Worm (Caenorhabditis elegans): ENCODE results near the gene cnp-3.

cnp-3 gene

ce11 chrX:17115089-17115488, 22.8 kb downstream of the cnp-3 start, which contains the start of gene lido-6:
lido-6 (minus strand) TSS chrX:17115189.
- TF ChIP-seq athp-1 (tag; optimal IDR thresholded peaks at IDR 0.05), result no peak
- no peak for TF ChIP-seq unc-62 (GFP tag; optimal IDR thresholded peaks at IDR 0.05)
- TF ChIP-seq efl-1 (GFP tag; optimal IDR thresholded peaks at IDR 0.05), result no peak
- TF ChIP-seq dpff-1 (tag; optimal IDR thresholded peaks at IDR 0.05), result no peak
- TF ChIP-seq F23B12.7 (tag; optimal IDR thresholded peaks at IDR 0.05; ENCODE audit: insufficient read depth), result no peak
- TF ChIP-seq lin-54 (GFP tag; optimal IDR thresholded peaks at IDR 0.05), result no peak
- no peak for TF ChIP-seq sptf-2 (GFP tag; optimal IDR thresholded peaks at IDR 0.05)
- TF ChIP-seq bed-1 (GFP tag; IDR thresholded peaks at IDR 0.05), result no peak
- no peak for TF ChIP-seq ama-1 (optimal IDR thresholded peaks at IDR 0.05)
- TF ChIP-seq ama-1 (GFP tag; optimal IDR thresholded peaks at IDR 0.05), result no peak
- TF ChIP-seq ceh-79 (tag; optimal IDR thresholded peaks at IDR 0.05), result no peak
- no peak for TF ChIP-seq ztf-18 (tag; optimal IDR thresholded peaks at IDR 0.05)
- TF ChIP-seq pha-4 (tag; optimal IDR thresholded peaks at IDR 0.05), result no peak
- TF ChIP-seq ceh-27 (GFP tag; optimal IDR thresholded peaks at IDR 0.05), result no peak
- no peak for TF ChIP-seq ZK185.1 (tag; optimal IDR thresholded peaks at IDR 0.05; ENCODE audit: poor library complexity, severe bottlenecking)
- TF ChIP-seq rec-8 (tag; optimal IDR thresholded peaks at IDR 0.05), result no peak
- no peak for TF ChIP-seq ceh-100 (GFP tag; IDR thresholded peaks at IDR 0.05)
- no peak for TF ChIP-seq Y53G8AR.9 (GFP tag; conservative IDR thresholded peaks at IDR 0.05)
- TF ChIP-seq ekl-4 (GFP tag; IDR thresholded peaks at IDR 0.05), result no peak

DNA sequence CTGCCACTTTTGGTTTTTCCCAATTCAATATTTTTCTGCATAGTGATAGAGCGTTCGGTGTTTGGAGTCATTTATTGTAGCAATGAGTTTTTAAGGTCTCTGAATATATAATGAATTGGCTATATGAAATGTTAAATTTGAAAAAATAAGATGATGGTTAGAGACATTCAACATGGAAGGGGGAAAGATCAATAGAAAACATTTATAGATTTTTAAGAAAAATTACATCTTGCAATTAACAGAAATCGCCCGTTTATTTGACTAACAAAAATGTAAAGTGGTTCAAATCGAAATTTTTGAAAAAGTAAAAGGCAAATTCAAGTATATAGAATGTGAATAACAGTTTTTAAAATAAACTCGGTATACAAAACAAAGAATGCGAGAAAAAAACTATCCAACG, 27.4 kb downstream of the cnp-3 start, which contains the start of gene lido-5:
lido-5 (minus strand) TSS at position 101 of the 400 bp plus-strand sequence.
- TF ChIP-seq T07F8.4 (tag; optimal IDR thresholded peaks at IDR 0.05) (no peak), ets-4 (GFP tag; optimal IDR thresholded peaks at IDR 0.05) (no peak), F57A8.1 (GFP tag; optimal IDR thresholded peaks at IDR 0.05) (no peak), ztf-22 (GFP tag; optimal IDR thresholded peaks at IDR 0.05) (no peak), C06A6.2 (GFP tag; conservative IDR thresholded peaks at IDR 0.05) (no peak), nfyb-1 (GFP tag; IDR thresholded peaks at IDR 0.05) (no peak), snpc-4 (GFP tag; optimal IDR thresholded peaks at IDR 0.05) (no peak), snpc-4 (tag; optimal IDR thresholded peaks at IDR 0.05) (no peak), rcor-1 (GFP tag; IDR thresholded peaks at IDR 0.05) (no peak), aptf-3 (GFP tag; IDR thresholded peaks at IDR 0.05) (no peak), unc-62 (GFP tag; optimal IDR thresholded peaks at IDR 0.05) (no peak), lsl-1 (GFP tag; optimal IDR thresholded peaks at IDR 0.05) (no peak), K11D2.4 (GFP tag; IDR thresholded peaks at IDR 0.05) (no peak), T26A5.8 (tag; optimal IDR thresholded peaks at IDR 0.05) (no peak), somi-1 (GFP tag; optimal IDR thresholded peaks at IDR 0.05) (no peak), F10E7.11 (tag; optimal IDR thresholded peaks at IDR 0.05) (no peak), F52B5.7 (tag; optimal IDR thresholded peaks at IDR 0.05) (no peak), rec-8 (tag; optimal IDR thresholded peaks at IDR 0.05) (no peak), Y53F4B.3 (GFP tag; IDR thresholded peaks at IDR 0.05) (no peak), snpc-3.4 (tag; optimal IDR thresholded peaks at IDR 0.05) (no peak), F33H1.4 (GFP tag; IDR thresholded peaks at IDR 0.05) (no peak)

DNA sequence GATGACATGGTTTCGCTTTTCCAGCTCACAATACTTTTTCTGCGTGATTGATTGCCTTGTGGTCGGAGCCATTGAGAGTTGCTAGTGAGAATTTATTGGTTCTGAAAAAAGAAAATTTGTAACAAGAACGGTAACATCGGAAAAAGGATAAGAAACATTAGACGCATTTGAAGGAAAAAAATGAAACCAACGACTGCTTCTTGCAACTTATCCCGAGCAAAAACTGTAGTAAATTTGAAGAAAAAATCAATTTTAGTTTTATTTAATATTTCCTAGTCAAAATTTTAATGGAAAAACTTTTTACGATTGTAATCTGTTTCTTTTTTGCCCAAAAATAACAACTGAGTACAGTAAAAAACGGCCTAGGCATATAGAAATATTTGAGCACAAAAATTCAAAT, 30.2 kb downstream of the cnp-3 start, which contains the start of gene lido-4:
lido-4 (minus strand) TSS at position 101 of the 400 bp plus-strand sequence.
- TF ChIP-seq F49E8.2 (tag; optimal IDR thresholded peaks at IDR 0.05; ENCODE audit: insufficient read depth) (no peak), F22D6.2 (tag; optimal IDR thresholded peaks at IDR 0.05) (no peak)

All from whole organism, young adult.